Fruit fly (Drosophila melanogaster) whole organism, wandering third instar larva: Measurements from ENCODE around the gene CG13392.

Source experiments
- Dif ChIP-seq: fragments of 200-275, 200-300 bp; sonication (Bioruptor generic); optimal IDR thresholded peaks from 2 replicates; lab custom pipeline; 2018; ENCODE audit warnings: missing biosample characterization, missing genetic modification characterization; ENCODE audit not compliant: partially characterized antibody
- GATAd ChIP-seq: sonication (Bioruptor generic); optimal IDR thresholded peaks from 2 replicates; lab custom pipeline; 2016; ENCODE audit warnings: missing biosample characterization, missing genetic modification characterization
- HLH106 ChIP-seq: fragments of 200-800 bp; optimal IDR thresholded peaks from 3 replicates; lab custom pipeline; 2019; ENCODE audit warnings: missing biosample characterization, mild to moderate bottlenecking, missing genetic modification characterization, moderate library complexity
- Hr83 ChIP-seq: fragments of 200-300 bp; sonication (Bioruptor generic); optimal IDR thresholded peaks from 2 replicates; lab custom pipeline; 2016; ENCODE audit warnings: missing biosample characterization, mild to moderate bottlenecking, missing genetic modification characterization, moderate library complexity; ENCODE audit not compliant: poor library complexity, severe bottlenecking
- Mio ChIP-seq: sonication (Bioruptor generic); optimal IDR thresholded peaks from 2 replicates; lab custom pipeline; 2016; ENCODE audit warnings: missing biosample characterization, missing genetic modification characterization
- Myc ChIP-seq: fragments of >200 bp; optimal IDR thresholded peaks from 2 replicates; lab custom pipeline; 2017
- dmrt93B ChIP-seq: fragments of 200-800 bp; sonication (Bioruptor generic); optimal IDR thresholded peaks from 2 replicates; lab custom pipeline; 2018; ENCODE audit warnings: missing biosample characterization, mild to moderate bottlenecking, missing genetic modification characterization
- fru ChIP-seq: fragments of 200-800 bp; sonication (Bioruptor generic); optimal IDR thresholded peaks from 3 replicates; lab custom pipeline; 2016; ENCODE audit warnings: missing biosample characterization, mild to moderate bottlenecking, missing genetic modification characterization
- psq ChIP-seq: fragments of 200-800 bp; sonication (Bioruptor generic); optimal IDR thresholded peaks from 3 replicates; lab custom pipeline; 2017; ENCODE audit warnings: missing biosample characterization, mild to moderate bottlenecking, missing genetic modification characterization, moderate library complexity
- rgr ChIP-seq: fragments of 200-800 bp; sonication (Bioruptor generic); optimal IDR thresholded peaks from 3 replicates; lab custom pipeline; 2016; ENCODE audit warnings: missing biosample characterization, mild to moderate bottlenecking, missing genetic modification characterization
- tai ChIP-seq: sonication (Bioruptor generic); optimal IDR thresholded peaks from 2 replicates; lab custom pipeline; 2016; ENCODE audit warnings: missing biosample characterization, missing genetic modification characterization

- TF ChIP-seq rgr (GFP tag; lab: Kevin White, UChicago) (peak; percentile 59), Myc (lab: Kevin White, UChicago) (no peak), dmrt93B (GFP tag; lab: Kevin White, UChicago) (no peak), Dif (GFP tag; lab: Kevin White, UChicago) (no peak), GATAd (GFP tag; lab: Kevin White, UChicago) (no peak), Mio (GFP tag; lab: Kevin White, UChicago) (no peak), tai (GFP tag; lab: Kevin White, UChicago) (peak; percentile 15), Hr83 (GFP tag; lab: Kevin White, UChicago) (peak; percentile 62), HLH106 (tag; lab: Kevin White, UChicago) (no peak), fru (GFP tag; lab: Kevin White, UChicago) (no peak), psq (no peak)
Observed at dm6 chr2L:8350560-8351171, 31.9 kb downstream of the CG13392 start.
